Fruit fly (Drosophila melanogaster) whole organism, embryonic: ENCODE measurements around the gene CG44008.

Experiments used
- Atf-2 ChIP-seq: fragments of 200-800 bp; sonication (Bioruptor generic); optimal IDR thresholded peaks from 2 replicates; lab custom pipeline; 2016; ENCODE audit warnings: missing biosample characterization, missing genetic modification characterization
- Atf6 ChIP-seq: fragments of 200-800 bp; sonication (Bioruptor generic); IDR thresholded peaks from 2 replicates; pipeline ENCODE4 v1.3.6; 2022; ENCODE audit warnings: missing biosample characterization, missing genetic modification characterization
- B-H1 ChIP-seq: fragments of 200-800 bp; sonication (Bioruptor generic); IDR thresholded peaks from 3 replicates; pipeline ENCODE4 v1.3.6; 2022; ENCODE audit warnings: missing biosample characterization, missing genetic modification characterization
- CG10366 ChIP-seq: fragments of 200-800 bp; sonication (Bioruptor generic); IDR thresholded peaks from 2 replicates; pipeline ENCODE4 v1.3.6; 2022; ENCODE audit warnings: missing biosample characterization, missing genetic modification characterization
- CG12744 ChIP-seq: fragments of 200-800 bp; sonication (Bioruptor generic); optimal IDR thresholded peaks from 2 replicates; lab custom pipeline; 2016; ENCODE audit warnings: missing biosample characterization, missing genetic modification characterization
- CG13296 ChIP-seq: fragments of 200-800 bp; sonication (Bioruptor generic); optimal IDR thresholded peaks from 3 replicates; lab custom pipeline; 2018; ENCODE audit warnings: missing biosample characterization, mild to moderate bottlenecking, missing genetic modification characterization
- CG13894 ChIP-seq: fragments of 200-800 bp; sonication (Bioruptor generic); optimal IDR thresholded peaks from 3 replicates; lab custom pipeline; 2018; ENCODE audit warnings: missing biosample characterization, mild to moderate bottlenecking, missing genetic modification characterization, moderate library complexity
- CG14014 ChIP-seq: fragments of 200-800 bp; sonication (Bioruptor generic); IDR thresholded peaks from 2 replicates; pipeline ENCODE4 v1.3.6; 2022; ENCODE audit warnings: missing biosample characterization, missing genetic modification characterization
- CG14050 ChIP-seq: fragments of 200-800 bp; sonication (Bioruptor generic); IDR thresholded peaks from 3 replicates; pipeline ENCODE4 v1.3.6; 2022; ENCODE audit warnings: missing biosample characterization, missing genetic modification characterization
- CG15696 ChIP-seq: fragments of 200-800 bp; sonication (Bioruptor generic); optimal IDR thresholded peaks from 2 replicates; lab custom pipeline; 2019; ENCODE audit warnings: missing biosample characterization, mild to moderate bottlenecking, missing genetic modification characterization, moderate library complexity
- CG17186 ChIP-seq: fragments of 200-800 bp; sonication (Bioruptor generic); optimal IDR thresholded peaks from 3 replicates; lab custom pipeline; 2017; ENCODE audit warnings: missing biosample characterization, missing genetic modification reagents, missing genetic modification characterization
- CG17385 ChIP-seq: fragments of 200-800 bp; sonication (Bioruptor generic); optimal IDR thresholded peaks from 3 replicates; lab custom pipeline; 2018; ENCODE audit warnings: missing biosample characterization, mild to moderate bottlenecking, missing genetic modification characterization
- CG18011 ChIP-seq: fragments of 200-800 bp; sonication (Bioruptor generic); optimal IDR thresholded peaks from 2 replicates; lab custom pipeline; 2017; ENCODE audit warnings: missing biosample characterization, missing genetic modification characterization, mild to moderate bottlenecking, moderate library complexity, missing genotype
- CG18476 ChIP-seq: fragments of 200-800 bp; sonication (Bioruptor generic); optimal IDR thresholded peaks from 2 replicates; lab custom pipeline; 2016; ENCODE audit warnings: missing biosample characterization, mild to moderate bottlenecking, missing genetic modification characterization
- CG30020 ChIP-seq: fragments of 200-800 bp; optimal IDR thresholded peaks from 2 replicates; lab custom pipeline; 2019; ENCODE audit warnings: missing biosample characterization, mild to moderate bottlenecking, missing genetic modification characterization, moderate library complexity
- CG42726 ChIP-seq: fragments of 200-800 bp; sonication (Bioruptor generic); IDR thresholded peaks from 2 replicates; pipeline ENCODE4 v1.3.6; 2022; ENCODE audit warnings: missing biosample characterization, missing genetic modification characterization; ENCODE audit not compliant: partially characterized antibody
- CG4404 ChIP-seq: fragments of 200-800 bp; sonication (Bioruptor generic); IDR thresholded peaks from 2 replicates; pipeline ENCODE4 v1.3.6; 2022; ENCODE audit warnings: missing biosample characterization, missing genetic modification characterization
- CG6272 ChIP-seq: fragments of 200-800 bp; sonication (Bioruptor generic); IDR thresholded peaks from 2 replicates; pipeline ENCODE4 v1.3.6; 2022; ENCODE audit warnings: missing biosample characterization, missing genetic modification characterization
- CG6813 ChIP-seq: fragments of 200-800 bp; sonication (Bioruptor generic); optimal IDR thresholded peaks from 2 replicates; lab custom pipeline; 2017; ENCODE audit warnings: missing biosample characterization, missing genetic modification characterization, mild to moderate bottlenecking, moderate library complexity, missing genetic modification reagents
- CG9215 ChIP-seq: fragments of 200-800 bp; sonication (Bioruptor generic); IDR thresholded peaks from 2 replicates; pipeline ENCODE4 v1.3.6; 2022; ENCODE audit warnings: missing biosample characterization, missing genetic modification characterization
- CG9876 ChIP-seq: fragments of 200-800 bp; sonication (Bioruptor generic); optimal IDR thresholded peaks from 2 replicates; lab custom pipeline; 2016; ENCODE audit warnings: missing biosample characterization, missing genetic modification characterization
- HLH3B ChIP-seq: fragments of 200-800 bp; sonication (Bioruptor generic); IDR thresholded peaks from 2 replicates; pipeline ENCODE4 v1.3.6; 2022; ENCODE audit warnings: missing biosample characterization, missing genetic modification characterization
- Hmr ChIP-seq: fragments of 200-800 bp; sonication (Bioruptor generic); optimal IDR thresholded peaks from 3 replicates; lab custom pipeline; 2017; ENCODE audit warnings: mild to moderate bottlenecking, missing biosample characterization, missing genetic modification reagents, missing genetic modification characterization
- Hmx ChIP-seq: fragments of 200-800 bp; sonication (Bioruptor generic); optimal IDR thresholded peaks from 2 replicates; lab custom pipeline; 2016; ENCODE audit warnings: missing biosample characterization, missing genetic modification characterization
- Med ChIP-seq: fragments of 200-800 bp; sonication (Bioruptor generic); peaks from one replicate; lab custom pipeline; 2016; ENCODE audit warnings: missing biosample characterization, missing genetic modification characterization, mild to moderate bottlenecking, inconsistent platforms, moderate library complexity
- Oaz ChIP-seq: fragments of 200-800 bp; sonication (Bioruptor generic); IDR thresholded peaks from 2 replicates; pipeline ENCODE4 v1.3.6; 2022; ENCODE audit warnings: missing biosample characterization, missing genetic modification characterization
- Pdp1 ChIP-seq, 2 experiments: fragments of 200-800 bp; sonication (Bioruptor generic); optimal IDR thresholded peaks; 3 replicates each; lab custom pipeline; 2016; ENCODE audit warnings: missing biosample characterization in 2 of 2, missing genetic modification characterization in 2 of 2, mild to moderate bottlenecking in 1 of 2, moderate library complexity in 1 of 2
- Spps ChIP-seq: fragments of 200-800 bp; sonication (Bioruptor generic); optimal IDR thresholded peaks from 2 replicates; lab custom pipeline; 2018; ENCODE audit warnings: missing biosample characterization, mild to moderate bottlenecking, missing genetic modification characterization
- Stat92E ChIP-seq, 3 experiments: fragments of >200 bp in 2 of 3; fragments of 200-800 bp in 1 of 3; sonication (Bioruptor generic) in 1 of 3; optimal IDR thresholded peaks; 2 replicates each; lab custom pipeline; 2017 to 2019; ENCODE audit warnings: missing biosample characterization in 3 of 3, missing genetic modification characterization in 3 of 3, mild to moderate bottlenecking in 1 of 3, moderate library complexity in 1 of 3
- YL-1 ChIP-seq: fragments of 200-800 bp; sonication (Bioruptor generic); optimal IDR thresholded peaks from 3 replicates; lab custom pipeline; 2017; ENCODE audit warnings: missing biosample characterization, mild to moderate bottlenecking, missing genetic modification characterization
- abd-A ChIP-seq: fragments of 200-800 bp; sonication (Bioruptor generic); optimal IDR thresholded peaks from 3 replicates; lab custom pipeline; 2019; ENCODE audit warnings: missing biosample characterization, mild to moderate bottlenecking, missing genetic modification characterization, moderate library complexity
- al ChIP-seq: fragments of 200-800 bp; sonication (Bioruptor generic); IDR thresholded peaks from 2 replicates; pipeline ENCODE4 v1.3.6; 2022; ENCODE audit warnings: missing biosample characterization, missing genetic modification characterization
- ash1 ChIP-seq: fragments of 200-800 bp; sonication (Bioruptor generic); optimal IDR thresholded peaks from 2 replicates; lab custom pipeline; 2018; ENCODE audit warnings: missing biosample characterization, mild to moderate bottlenecking, missing genetic modification characterization
- az2 ChIP-seq: fragments of 200-800 bp; sonication (Bioruptor generic); optimal IDR thresholded peaks from 3 replicates; lab custom pipeline; 2016; ENCODE audit warnings: missing biosample characterization, missing genetic modification characterization
- fru ChIP-seq: fragments of >200 bp; optimal IDR thresholded peaks from 2 replicates; lab custom pipeline; 2017
- gro ChIP-seq: fragments of 200-800 bp; sonication (Bioruptor generic); optimal IDR thresholded peaks from 2 replicates; lab custom pipeline; 2016; ENCODE audit warnings: missing biosample characterization, missing genetic modification characterization
- ken ChIP-seq: fragments of 200-800 bp; sonication (Bioruptor generic); IDR thresholded peaks from 3 replicates; pipeline ENCODE4 v1.3.6; 2022; ENCODE audit warnings: missing biosample characterization, missing genetic modification characterization
- mirr ChIP-seq: fragments of 200-800 bp; sonication (Bioruptor generic); optimal IDR thresholded peaks from 3 replicates; lab custom pipeline; 2018; ENCODE audit warnings: missing biosample characterization, mild to moderate bottlenecking, missing genetic modification characterization
- nau ChIP-seq: fragments of 200-800 bp; sonication (Bioruptor generic); optimal IDR thresholded peaks from 3 replicates; lab custom pipeline; 2017; ENCODE audit warnings: missing biosample characterization, mild to moderate bottlenecking, missing genetic modification characterization, missing genetic modification reagents
- pho ChIP-seq: fragments of 200-800 bp; sonication (Bioruptor generic); optimal IDR thresholded peaks from 2 replicates; lab custom pipeline; 2016; ENCODE audit warnings: missing biosample characterization, missing genetic modification characterization
- phol ChIP-seq: fragments of 200-800 bp; sonication (Bioruptor generic); optimal IDR thresholded peaks from 3 replicates; lab custom pipeline; 2018; ENCODE audit warnings: missing biosample characterization, mild to moderate bottlenecking, missing genetic modification characterization, moderate library complexity
- pnt ChIP-seq: fragments of 200-800 bp; sonication (Bioruptor generic); optimal IDR thresholded peaks from 3 replicates; lab custom pipeline; 2016; ENCODE audit warnings: missing biosample characterization, missing genetic modification characterization
- repo ChIP-seq: fragments of 200-800 bp; sonication (Bioruptor generic); optimal IDR thresholded peaks from 2 replicates; lab custom pipeline; 2016; ENCODE audit warnings: missing biosample characterization, missing genetic modification characterization
- run ChIP-seq: fragments of 200-800 bp; sonication (Bioruptor generic); optimal IDR thresholded peaks from 3 replicates; lab custom pipeline; 2018; ENCODE audit warnings: missing biosample characterization, mild to moderate bottlenecking, missing genetic modification characterization
- sd ChIP-seq: fragments of 200-800 bp; sonication (Bioruptor generic); optimal IDR thresholded peaks from 3 replicates; lab custom pipeline; 2018; ENCODE audit warnings: missing biosample characterization, mild to moderate bottlenecking, missing genetic modification characterization, moderate library complexity
- seq ChIP-seq: fragments of 200-800 bp; sonication (Bioruptor generic); IDR thresholded peaks from 2 replicates; pipeline ENCODE4 v1.3.6; 2022; ENCODE audit warnings: missing biosample characterization, missing genetic modification characterization
- tgo ChIP-seq: fragments of 200-800 bp; sonication (Bioruptor generic); IDR thresholded peaks from 3 replicates; pipeline ENCODE4 v1.3.6; 2022; ENCODE audit warnings: missing biosample characterization, missing genetic modification characterization
- tx ChIP-seq: fragments of 200-800 bp; sonication (Bioruptor generic); optimal IDR thresholded peaks from 2 replicates; lab custom pipeline; 2016; ENCODE audit warnings: missing biosample characterization, missing genetic modification characterization
- vvl ChIP-seq: fragments of 200-800 bp; sonication (Bioruptor generic); IDR thresholded peaks from 2 replicates; pipeline ENCODE4 v1.3.6; 2022; ENCODE audit warnings: missing biosample characterization, missing genetic modification characterization
- wdn ChIP-seq: fragments of 200-800 bp; sonication (Bioruptor generic); IDR thresholded peaks from 2 replicates; pipeline ENCODE4 v1.3.6; 2022; ENCODE audit warnings: missing biosample characterization, missing genetic modification characterization
- zf30C ChIP-seq: fragments of 200-800 bp; sonication (Bioruptor generic); optimal IDR thresholded peaks from 3 replicates; lab custom pipeline; 2018; ENCODE audit warnings: missing biosample characterization, mild to moderate bottlenecking, missing genetic modification characterization

CG44008 gene

dm6 chr2L:11845159-11845788 lies 3.0 kb upstream of the CG44008 start (continued):
- TF ChIP-seq HLH3B (GFP tag; lab: Robert Waterston, UW), result no peak
- peak; percentile 41 for TF ChIP-seq Hmr (GFP tag; lab: Kevin White, UChicago)
- no peak for TF ChIP-seq nau
- TF ChIP-seq Atf-2 (GFP tag; lab: Kevin White, UChicago), result no peak
- no peak for TF ChIP-seq tgo
- no peak for TF ChIP-seq fru (lab: Kevin White, UChicago)
- no peak for TF ChIP-seq az2 (GFP tag; lab: Kevin White, UChicago)
- no peak for TF ChIP-seq CG15696 (tag; lab: Kevin White, UChicago)
- TF ChIP-seq Spps, result no peak
- peak; percentile 25 for TF ChIP-seq CG13894 (tag; lab: Kevin White, UChicago)
- TF ChIP-seq CG17186 (GFP tag; lab: Kevin White, UChicago), result no peak
- TF ChIP-seq CG9215, result no peak
- TF ChIP-seq run, result no peak
- no peak for TF ChIP-seq CG18011 (GFP tag; lab: Kevin White, UChicago)
- TF ChIP-seq B-H1 (GFP tag; lab: Robert Waterston, UW), result no peak
- TF ChIP-seq abd-A (tag; lab: Kevin White, UChicago), result peak; percentile 13
- TF ChIP-seq Stat92E (GFP tag; optimal IDR thresholded peaks at IDR 0.05; lab: Kevin White, UChicago), result no peak
- TF ChIP-seq Atf6 (GFP tag; lab: Robert Waterston, UW), result 0 out of 2 replicates have a peak, but pooled peaks have one; percentile 34
- no peak for TF ChIP-seq CG18476
- TF ChIP-seq CG6813 (GFP tag; lab: Kevin White, UChicago), result no peak
- TF ChIP-seq pnt (GFP tag; lab: Kevin White, UChicago), result no peak
- no peak for TF ChIP-seq zf30C (GFP tag; lab: Kevin White, UChicago)
- TF ChIP-seq seq (GFP tag; lab: Robert Waterston, UW), result no peak
- no peak for TF ChIP-seq wdn (GFP tag; lab: Robert Waterston, UW)
- TF ChIP-seq CG6272 (GFP tag; lab: Robert Waterston, UW), result no peak
- TF ChIP-seq tx, result no peak
- peak; percentile 29 for TF ChIP-seq CG13296 (GFP tag; lab: Kevin White, UChicago)
- no peak for TF ChIP-seq al
- peak; percentile 9 for TF ChIP-seq CG17385 (GFP tag; lab: Kevin White, UChicago)
- no peak for TF ChIP-seq ken (GFP tag; lab: Robert Waterston, UW)
- TF ChIP-seq ash1 (GFP tag; lab: Kevin White, UChicago), result no peak
- no peak for TF ChIP-seq CG4404 (GFP tag; lab: Robert Waterston, UW)
- TF ChIP-seq sd (tag; lab: Kevin White, UChicago), result peak; percentile 30
- TF ChIP-seq CG14014 (GFP tag; lab: Robert Waterston, UW), result peak; percentile 29; the same call in 1 of the 2 replicates
- TF ChIP-seq CG14050 (GFP tag; lab: Robert Waterston, UW), result no peak
- TF ChIP-seq Oaz, result no peak
- TF ChIP-seq gro (GFP tag; lab: Kevin White, UChicago), result no peak
- TF ChIP-seq vvl (GFP tag; lab: Robert Waterston, UW), result no peak
- TF ChIP-seq pho, result no peak
- TF ChIP-seq CG9876, result no peak
- TF ChIP-seq phol (tag; lab: Kevin White, UChicago), result no peak
- no peak for TF ChIP-seq CG42726
- TF ChIP-seq Med, result peak; percentile 81
- TF ChIP-seq Hmx (GFP tag; lab: Kevin White, UChicago), result no peak
- no peak for TF ChIP-seq YL-1
- peak; percentile 92 for TF ChIP-seq mirr (GFP tag; lab: Kevin White, UChicago)
- TF ChIP-seq CG12744 (GFP tag; lab: Kevin White, UChicago), result no peak
- no peak for TF ChIP-seq repo (GFP tag; lab: Kevin White, UChicago)
- TF ChIP-seq CG30020 (tag; lab: Kevin White, UChicago), result no peak
- no peak for TF ChIP-seq CG10366 (GFP tag; lab: Robert Waterston, UW)
- TF ChIP-seq Pdp1 (GFP tag; optimal IDR thresholded peaks at IDR 0.05; lab: Kevin White, UChicago), result no peak
